Fruit fly (Drosophila melanogaster) whole organism, embryonic: ENCODE measurements around the gene CG12448.

ENCODE experiments used
- ATbp ChIP-seq: fragments of 200-800 bp; sonication (Bioruptor generic); optimal IDR thresholded peaks from 2 replicates; lab custom pipeline; 2017; ENCODE audit warnings: missing biosample characterization, mild to moderate bottlenecking, missing genetic modification characterization, missing genetic modification reagents
- Abd-B ChIP-seq: fragments of 200-800 bp; sonication (Bioruptor generic); optimal IDR thresholded peaks from 2 replicates; lab custom pipeline; 2018; ENCODE audit warnings: missing biosample characterization, mild to moderate bottlenecking, missing genetic modification characterization, moderate library complexity
- Ada2b ChIP-seq: fragments of 200-800 bp; sonication (Bioruptor generic); IDR thresholded peaks from 2 replicates; pipeline ENCODE4 v1.3.6; 2022; ENCODE audit warnings: missing biosample characterization, missing genetic modification characterization
- Adf1 ChIP-seq: fragments of 200-800 bp; sonication (Bioruptor generic); IDR thresholded peaks from 2 replicates; pipeline ENCODE4 v1.3.6; 2022; ENCODE audit warnings: missing biosample characterization, missing genetic modification characterization
- CG11504 ChIP-seq: fragments of 200-800 bp; sonication (Bioruptor generic); optimal IDR thresholded peaks from 3 replicates; lab custom pipeline; 2019; ENCODE audit warnings: missing biosample characterization, mild to moderate bottlenecking, missing genetic modification characterization, moderate library complexity
- CG11696 ChIP-seq: fragments of 200-800 bp; sonication (Bioruptor generic); IDR thresholded peaks from 2 replicates; pipeline ENCODE4 v1.3.6; 2022; ENCODE audit warnings: missing biosample characterization, missing genetic modification characterization
- CG1602 ChIP-seq: fragments of 200-800 bp; sonication (Bioruptor generic); optimal IDR thresholded peaks from 3 replicates; lab custom pipeline; 2016; ENCODE audit warnings: missing biosample characterization, missing genetic modification characterization
- CG17359 ChIP-seq: fragments of 200-800 bp; sonication (Bioruptor generic); optimal IDR thresholded peaks from 3 replicates; lab custom pipeline; 2018; ENCODE audit warnings: missing biosample characterization, mild to moderate bottlenecking, missing genetic modification characterization, moderate library complexity
- CG17361 ChIP-seq: fragments of 200-800 bp; sonication (Bioruptor generic); IDR thresholded peaks from 3 replicates; pipeline ENCODE4 v1.3.6; 2022; ENCODE audit warnings: missing biosample characterization, missing genetic modification characterization
- CG17802 ChIP-seq: fragments of 200-800 bp; sonication (Bioruptor generic); optimal IDR thresholded peaks from 2 replicates; lab custom pipeline; 2018; ENCODE audit warnings: missing biosample characterization, mild to moderate bottlenecking, missing genetic modification characterization, moderate library complexity
- CG18764 ChIP-seq: fragments of 200-800 bp; sonication (Bioruptor generic); optimal IDR thresholded peaks from 3 replicates; lab custom pipeline; 2016; ENCODE audit warnings: missing biosample characterization, missing genetic modification characterization
- CG32767 ChIP-seq: fragments of 200-800 bp; sonication (Bioruptor generic); IDR thresholded peaks from 2 replicates; pipeline ENCODE4 v1.3.6; 2022; ENCODE audit warnings: missing biosample characterization, missing genetic modification characterization
- CG32772 ChIP-seq: fragments of 200-800 bp; sonication (Bioruptor generic); IDR thresholded peaks from 2 replicates; pipeline ENCODE4 v1.3.6; 2022; ENCODE audit warnings: missing biosample characterization, missing genetic modification characterization
- CG33213 ChIP-seq: fragments of 200-800 bp; sonication (Bioruptor generic); optimal IDR thresholded peaks from 3 replicates; lab custom pipeline; 2016; ENCODE audit warnings: missing biosample characterization, missing genetic modification characterization
- CG4820 ChIP-seq: fragments of 200-800 bp; sonication (Bioruptor generic); optimal IDR thresholded peaks from 3 replicates; lab custom pipeline; 2016; ENCODE audit warnings: missing biosample characterization, missing genetic modification characterization
- CG6765 ChIP-seq: fragments of 200-800 bp; sonication (Bioruptor generic); optimal IDR thresholded peaks from 3 replicates; lab custom pipeline; 2017; ENCODE audit warnings: missing biosample characterization, mild to moderate bottlenecking, missing genetic modification characterization
- CG9215 ChIP-seq: fragments of 200-800 bp; sonication (Bioruptor generic); IDR thresholded peaks from 2 replicates; pipeline ENCODE4 v1.3.6; 2022; ENCODE audit warnings: missing biosample characterization, missing genetic modification characterization
- CG9727 ChIP-seq: fragments of 200-800 bp; sonication (Bioruptor generic); optimal IDR thresholded peaks from 3 replicates; lab custom pipeline; 2017; ENCODE audit warnings: missing biosample characterization, mild to moderate bottlenecking, missing genetic modification characterization
- CrebB ChIP-seq: fragments of 200-800 bp; sonication (Bioruptor generic); optimal IDR thresholded peaks from 3 replicates; lab custom pipeline; 2018; ENCODE audit warnings: missing biosample characterization, mild to moderate bottlenecking, missing genetic modification characterization
- ERR ChIP-seq: fragments of 200-800 bp; sonication (Bioruptor generic); optimal IDR thresholded peaks from 2 replicates; lab custom pipeline; 2016; ENCODE audit warnings: missing biosample characterization, missing genetic modification characterization
- Elba2 ChIP-seq: fragments of 200-800 bp; sonication (Bioruptor generic); optimal IDR thresholded peaks from 3 replicates; lab custom pipeline; 2016; ENCODE audit warnings: missing biosample characterization, missing genetic modification characterization
- HHEX ChIP-seq: fragments of 200-800 bp; sonication (Bioruptor generic); optimal IDR thresholded peaks from 3 replicates; lab custom pipeline; 2017; ENCODE audit warnings: missing biosample characterization, mild to moderate bottlenecking, missing genetic modification characterization, missing genetic modification reagents
- Hey ChIP-seq: fragments of 200-800 bp; sonication (Bioruptor generic); optimal IDR thresholded peaks from 3 replicates; lab custom pipeline; 2018; ENCODE audit warnings: missing biosample characterization, mild to moderate bottlenecking, missing genetic modification characterization
- HmgD ChIP-seq: fragments of 200-800 bp; sonication (Bioruptor generic); optimal IDR thresholded peaks from 3 replicates; lab custom pipeline; 2016; ENCODE audit warnings: missing biosample characterization, missing genetic modification characterization
- Hmx ChIP-seq: fragments of 200-800 bp; sonication (Bioruptor generic); optimal IDR thresholded peaks from 2 replicates; lab custom pipeline; 2016; ENCODE audit warnings: missing biosample characterization, missing genetic modification characterization
- Hsf ChIP-seq: fragments of 200-800 bp; sonication (Bioruptor generic); optimal IDR thresholded peaks from 3 replicates; lab custom pipeline; 2016; ENCODE audit warnings: missing biosample characterization, missing genetic modification characterization
- MTF-1 ChIP-seq: fragments of 200-800 bp; sonication (Bioruptor generic); optimal IDR thresholded peaks from 2 replicates; lab custom pipeline; 2018; ENCODE audit warnings: missing biosample characterization, mild to moderate bottlenecking, missing genetic modification characterization, borderline replicate concordance
- Meics ChIP-seq: fragments of 200-800 bp; sonication (Bioruptor generic); optimal IDR thresholded peaks from 2 replicates; lab custom pipeline; 2017; ENCODE audit warnings: missing biosample characterization, mild to moderate bottlenecking, missing genetic modification characterization
- Opbp ChIP-seq: fragments of 200-800 bp; sonication (Bioruptor generic); IDR thresholded peaks from 3 replicates; pipeline ENCODE4 v1.3.6; 2022; ENCODE audit warnings: missing biosample characterization, missing genetic modification characterization; ENCODE audit not compliant: partially characterized antibody
- Rx ChIP-seq: fragments of 200-800 bp; sonication (Bioruptor generic); IDR thresholded peaks from 2 replicates; pipeline ENCODE4 v1.3.6; 2022; ENCODE audit warnings: missing biosample characterization, missing genetic modification characterization
- Sox100B ChIP-seq: fragments of 200-800 bp; sonication (Bioruptor generic); optimal IDR thresholded peaks from 3 replicates; lab custom pipeline; 2018; ENCODE audit warnings: missing biosample characterization, mild to moderate bottlenecking, missing genetic modification characterization
- Spps ChIP-seq: fragments of 200-800 bp; sonication (Bioruptor generic); optimal IDR thresholded peaks from 2 replicates; lab custom pipeline; 2018; ENCODE audit warnings: missing biosample characterization, mild to moderate bottlenecking, missing genetic modification characterization
- Ssrp ChIP-seq: fragments of 200-800 bp; sonication (Bioruptor generic); optimal IDR thresholded peaks from 2 replicates; lab custom pipeline; 2018; ENCODE audit warnings: missing biosample characterization, mild to moderate bottlenecking, missing genetic modification characterization, moderate library complexity
- Tbp ChIP-seq: fragments of >200 bp; optimal IDR thresholded peaks from 2 replicates; lab custom pipeline; 2018; ENCODE audit warnings: missing biosample characterization, missing genetic modification characterization
- ab ChIP-seq: fragments of 200-800 bp; sonication (Bioruptor generic); optimal IDR thresholded peaks from 2 replicates; lab custom pipeline; 2016; ENCODE audit warnings: missing biosample characterization, missing genetic modification characterization
- al ChIP-seq: fragments of 200-800 bp; sonication (Bioruptor generic); IDR thresholded peaks from 2 replicates; pipeline ENCODE4 v1.3.6; 2022; ENCODE audit warnings: missing biosample characterization, missing genetic modification characterization
- chm ChIP-seq: fragments of 200-800 bp; sonication (Bioruptor generic); IDR thresholded peaks from 2 replicates; pipeline ENCODE4 v1.3.6; 2022; ENCODE audit warnings: missing biosample characterization, missing genetic modification characterization
- dati ChIP-seq: fragments of 200-800 bp; sonication (Bioruptor generic); IDR thresholded peaks from 2 replicates; pipeline ENCODE4 v1.3.6; 2022; ENCODE audit warnings: missing biosample characterization, missing genetic modification characterization
- dysf ChIP-seq: fragments of 200-800 bp; sonication (Bioruptor generic); IDR thresholded peaks from 3 replicates; pipeline ENCODE4 v1.3.6; 2022; ENCODE audit warnings: missing biosample characterization, missing genetic modification characterization
- lab ChIP-seq: fragments of 200-800 bp; sonication (Bioruptor generic); optimal IDR thresholded peaks from 3 replicates; lab custom pipeline; 2017; ENCODE audit warnings: missing biosample characterization, missing genetic modification characterization, mild to moderate bottlenecking, moderate library complexity, missing genetic modification reagents
- odd ChIP-seq: fragments of 200-800 bp; sonication (Bioruptor generic); optimal IDR thresholded peaks from 2 replicates; lab custom pipeline; 2017; ENCODE audit warnings: missing biosample characterization, mild to moderate bottlenecking, missing genetic modification characterization
- pum ChIP-seq: fragments of 200-800 bp; sonication (Bioruptor generic); optimal IDR thresholded peaks from 2 replicates; lab custom pipeline; 2016; ENCODE audit warnings: missing biosample characterization, missing genetic modification characterization
- rib ChIP-seq: fragments of 200-800 bp; sonication (Bioruptor generic); IDR thresholded peaks from 2 replicates; pipeline ENCODE4 v1.3.6; 2022; ENCODE audit warnings: missing biosample characterization, missing genetic modification characterization
- seq ChIP-seq: fragments of 200-800 bp; sonication (Bioruptor generic); IDR thresholded peaks from 2 replicates; pipeline ENCODE4 v1.3.6; 2022; ENCODE audit warnings: missing biosample characterization, missing genetic modification characterization
- tap ChIP-seq: fragments of 200-800 bp; optimal IDR thresholded peaks from 3 replicates; lab custom pipeline; 2019; ENCODE audit warnings: missing biosample characterization, mild to moderate bottlenecking, missing genetic modification characterization, moderate library complexity
- twi ChIP-seq: fragments of 200-800 bp; optimal IDR thresholded peaks from 2 replicates; lab custom pipeline; 2019; ENCODE audit warnings: missing biosample characterization, mild to moderate bottlenecking, missing genetic modification characterization, moderate library complexity
- vnd ChIP-seq: fragments of 200-800 bp; sonication (Bioruptor generic); IDR thresholded peaks from 3 replicates; pipeline ENCODE4 v1.3.6; 2022; ENCODE audit warnings: missing biosample characterization, missing genetic modification characterization; ENCODE audit not compliant: partially characterized antibody
- zen ChIP-seq: fragments of 200-800 bp; sonication (Bioruptor generic); optimal IDR thresholded peaks from 3 replicates; lab custom pipeline; 2018; ENCODE audit warnings: missing biosample characterization, mild to moderate bottlenecking, missing genetic modification characterization, moderate library complexity
- zf30C ChIP-seq: fragments of 200-800 bp; sonication (Bioruptor generic); optimal IDR thresholded peaks from 3 replicates; lab custom pipeline; 2018; ENCODE audit warnings: missing biosample characterization, mild to moderate bottlenecking, missing genetic modification characterization

The CG12448 gene

dm6 chr2L:15912901-15913673 is 28.2 kb upstream of the CG12448 start (continued):
- TF ChIP-seq Hmx (GFP tag; lab: Kevin White, UChicago) (no peak), CG18764 (GFP tag; lab: Kevin White, UChicago) (peak; percentile 24), Hsf (GFP tag; lab: Kevin White, UChicago) (peak; percentile 8), Ada2b (GFP tag; lab: Robert Waterston, UW) (0 out of 2 replicates have a peak, but pooled peaks have one; percentile 13), CG1602 (GFP tag; lab: Kevin White, UChicago) (peak; percentile 78), zf30C (peak; percentile 12), tap (tag; lab: Kevin White, UChicago) (peak; percentile 67), CG4820 (GFP tag; lab: Kevin White, UChicago) (peak; percentile 69), dati (no peak), seq (GFP tag; lab: Robert Waterston, UW) (no peak), CG11504 (tag; lab: Kevin White, UChicago) (peak; percentile 88), CG17359 (peak; percentile 72), CG11696 (GFP tag; lab: Robert Waterston, UW) (0 out of 2 replicates have a peak, but pooled peaks have one; percentile 12), CG32772 (GFP tag; lab: Robert Waterston, UW) (0 out of 2 replicates have a peak, but pooled peaks have one; percentile 25), HmgD (GFP tag; lab: Kevin White, UChicago) (peak; percentile 29), zen (tag; lab: Kevin White, UChicago) (peak; percentile 25), Sox100B (peak; percentile 94), CG17361 (GFP tag; lab: Robert Waterston, UW) (peak; percentile 97), Meics (GFP tag; lab: Kevin White, UChicago) (peak; percentile 77), HHEX (GFP tag; lab: Kevin White, UChicago) (no peak), vnd (GFP tag; lab: Robert Waterston, UW) (no peak), Abd-B (GFP tag; lab: Kevin White, UChicago) (peak; percentile 73), pum (GFP tag; lab: Kevin White, UChicago) (peak; percentile 7), CG9215 (peak; percentile 49), CG17802 (tag; lab: Kevin White, UChicago) (no peak), odd (GFP tag; lab: Kevin White, UChicago) (peak; percentile 64), twi (tag; lab: Kevin White, UChicago) (peak; percentile 75), lab (GFP tag; lab: Kevin White, UChicago) (peak; percentile 60), CG9727 (GFP tag; lab: Kevin White, UChicago) (peak; percentile 78), CG33213 (GFP tag; lab: Kevin White, UChicago) (peak; percentile 2), chm (GFP tag; lab: Robert Waterston, UW) (peak; percentile 39; the same call in 1 of the 2 replicates), Spps (peak; percentile 57), Tbp (GFP tag; lab: Kevin White, UChicago) (no peak), ATbp (GFP tag; lab: Kevin White, UChicago) (peak; percentile 43), al (GFP tag; lab: Robert Waterston, UW) (peak; percentile 67), Hey (tag; lab: Kevin White, UChicago) (peak; percentile 56), Elba2 (no peak), CG6765 (GFP tag; lab: Kevin White, UChicago) (peak; percentile 38), Opbp (no peak), MTF-1 (peak; percentile 18), ERR (peak; percentile 40), CrebB (tag; lab: Kevin White, UChicago) (peak; percentile 16), Adf1 (peak; percentile 58), Ssrp (peak; percentile 88), CG32767 (GFP tag; lab: Robert Waterston, UW) (0 out of 2 replicates have a peak, but pooled peaks have one; percentile 33), ab (GFP tag; lab: Kevin White, UChicago) (peak; percentile 37), dysf (GFP tag; lab: Robert Waterston, UW) (peak; percentile 76), Rx (GFP tag; lab: Robert Waterston, UW) (0 out of 2 replicates have a peak, but pooled peaks have one; percentile 5), rib (GFP tag; lab: Robert Waterston, UW) (peak; percentile 52; the same call in 1 of the 2 replicates)
